Fruit fly (Drosophila melanogaster) whole organism, embryonic: ENCODE measurements around the gene CG43658.

Source experiments
- CG13624 ChIP-seq: fragments of 200-800 bp; sonication (Bioruptor generic); optimal IDR thresholded peaks from 2 replicates; lab custom pipeline; 2016; ENCODE audit warnings: missing biosample characterization, missing genetic modification characterization
- CG16779 ChIP-seq: fragments of 200-800 bp; sonication (Bioruptor generic); IDR thresholded peaks from 2 replicates; pipeline ENCODE4 v1.3.6; 2022; ENCODE audit warnings: missing biosample characterization, missing genetic modification characterization
- CG2116 ChIP-seq: fragments of 200-800 bp; sonication (Bioruptor generic); optimal IDR thresholded peaks from 3 replicates; lab custom pipeline; 2018; ENCODE audit warnings: missing biosample characterization, mild to moderate bottlenecking, missing genetic modification characterization
- CG3838 ChIP-seq: fragments of 200-800 bp; sonication (Bioruptor generic); optimal IDR thresholded peaks from 3 replicates; lab custom pipeline; 2016; ENCODE audit warnings: missing biosample characterization, missing genetic modification characterization
- NK7.1 ChIP-seq: fragments of 200-800 bp; sonication (Bioruptor generic); optimal IDR thresholded peaks from 3 replicates; lab custom pipeline; 2016; ENCODE audit warnings: missing biosample characterization, missing genetic modification characterization
- ash1 ChIP-seq: fragments of 200-800 bp; sonication (Bioruptor generic); optimal IDR thresholded peaks from 2 replicates; lab custom pipeline; 2018; ENCODE audit warnings: missing biosample characterization, mild to moderate bottlenecking, missing genetic modification characterization
- da ChIP-seq: fragments of 200-800 bp; sonication (Bioruptor generic); optimal IDR thresholded peaks from 2 replicates; lab custom pipeline; 2016; ENCODE audit warnings: missing biosample characterization, missing genetic modification characterization
- dimm ChIP-seq: fragments of 200-800 bp; sonication (Bioruptor generic); IDR thresholded peaks from 2 replicates; pipeline ENCODE4 v1.3.6; 2022; ENCODE audit warnings: missing biosample characterization, missing genetic modification characterization
- emc ChIP-seq: fragments of 200-800 bp; sonication (Bioruptor generic); optimal IDR thresholded peaks from 2 replicates; lab custom pipeline; 2016; ENCODE audit warnings: missing biosample characterization, missing genetic modification characterization
- nmo ChIP-seq: fragments of 200-800 bp; sonication (Bioruptor generic); optimal IDR thresholded peaks from 2 replicates; lab custom pipeline; 2018; ENCODE audit warnings: missing biosample characterization, mild to moderate bottlenecking, missing genetic modification characterization, moderate library complexity
- unc-4 ChIP-seq: fragments of 200-800 bp; sonication (Bioruptor generic); IDR thresholded peaks from 2 replicates; pipeline ENCODE4 v1.3.6; 2022; ENCODE audit warnings: missing biosample characterization, missing genetic modification characterization; ENCODE audit not compliant: partially characterized antibody
- wdn ChIP-seq: fragments of 200-800 bp; sonication (Bioruptor generic); IDR thresholded peaks from 2 replicates; pipeline ENCODE4 v1.3.6; 2022; ENCODE audit warnings: missing biosample characterization, missing genetic modification characterization

dm6 chrX:17543324-17543723 is 17.7 kb downstream of the CG43658 start:
- TF ChIP-seq nmo, result no peak
- no peak for TF ChIP-seq ash1 (GFP tag; lab: Kevin White, UChicago)
- TF ChIP-seq CG13624 (GFP tag; lab: Kevin White, UChicago), result no peak
- TF ChIP-seq wdn (GFP tag; lab: Robert Waterston, UW), result no peak
- TF ChIP-seq dimm, result no peak
- TF ChIP-seq CG3838, result no peak
- TF ChIP-seq CG2116 (GFP tag; lab: Kevin White, UChicago), result no peak
- no peak for TF ChIP-seq CG16779 (GFP tag; lab: Robert Waterston, UW)
- no peak for TF ChIP-seq NK7.1 (GFP tag; lab: Kevin White, UChicago)
- TF ChIP-seq emc (GFP tag; lab: Kevin White, UChicago), result no peak
- no peak for TF ChIP-seq unc-4 (GFP tag; lab: Robert Waterston, UW)
- TF ChIP-seq da (GFP tag; lab: Kevin White, UChicago), result no peak
